Fruit fly (Drosophila melanogaster): ENCODE results near the gene Ge-1.

The Ge-1 gene

DNA sequence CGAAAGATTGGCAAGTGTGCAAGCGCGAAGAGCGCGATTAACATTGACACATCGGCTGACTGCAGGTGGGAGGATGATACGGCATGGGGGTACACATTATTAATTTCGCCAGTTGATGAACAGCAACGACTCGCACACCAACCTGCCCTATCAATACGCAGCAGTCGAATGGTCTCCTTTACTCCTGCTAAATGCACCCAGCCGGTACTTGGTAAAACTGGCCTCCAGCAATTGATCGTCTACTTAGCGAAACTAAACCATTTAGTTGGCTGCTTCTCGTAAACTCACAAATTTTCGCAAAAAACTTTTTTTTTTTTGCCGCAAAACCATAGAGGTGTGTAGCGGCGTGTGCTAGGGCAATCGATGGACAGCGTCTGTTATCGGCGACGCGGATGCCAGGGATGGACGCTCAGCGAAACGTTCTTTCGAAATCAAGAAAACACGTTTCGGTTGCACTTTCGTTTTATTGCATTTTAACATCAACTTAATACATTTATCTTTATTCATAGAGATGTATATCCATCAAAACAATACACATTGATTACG is at the start of gene Ge-1:
Ge-1 (minus strand) TSS at position 373 of the 546 bp plus-strand sequence.
- no peak for TF ChIP-seq fkh (GFP tag; optimal IDR thresholded peaks at IDR 0.05)
- no peak for TF ChIP-seq OdsH (GFP tag; optimal IDR thresholded peaks at IDR 0.05)
- TF ChIP-seq CG11902 (GFP tag; optimal IDR thresholded peaks at IDR 0.05): no peak
- no peak for TF ChIP-seq CG6854 (GFP tag; optimal IDR thresholded peaks at IDR 0.05)
- no peak for TF ChIP-seq CG1621 (tag; optimal IDR thresholded peaks at IDR 0.05)
- peak; percentile 9 for TF ChIP-seq CG3032 (tag; optimal IDR thresholded peaks at IDR 0.05)
- TF ChIP-seq esn (GFP tag; optimal IDR thresholded peaks at IDR 0.05): peak; percentile 16

DNA sequence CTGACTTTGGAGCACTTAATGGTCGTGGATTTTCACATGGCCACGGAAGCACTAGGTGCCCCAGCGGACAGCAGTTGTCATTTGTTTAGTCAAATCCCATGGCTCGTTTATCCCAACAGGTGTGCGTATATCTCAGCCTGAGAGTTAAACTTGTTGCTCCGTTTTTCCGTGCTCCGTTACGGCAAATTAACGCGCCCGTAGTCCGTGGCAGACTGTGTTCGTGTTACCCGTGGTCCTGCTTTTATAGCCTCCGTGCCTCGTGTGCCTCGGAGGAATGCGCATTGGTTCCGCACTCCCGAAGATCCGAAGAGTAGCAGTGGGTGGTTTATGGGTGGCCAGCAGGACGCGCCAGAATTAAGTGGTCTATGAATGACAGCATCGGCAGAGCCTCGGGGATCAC is 48.3 kb upstream of the Ge-1 start, which contains the start of gene Gyc32E:
Gyc32E (minus strand) TSS at position 133 of the 400 bp plus-strand sequence.
- TF ChIP-seq fkh (GFP tag; optimal IDR thresholded peaks at IDR 0.05): no peak
- no peak for TF ChIP-seq CG32006 (GFP tag; optimal IDR thresholded peaks at IDR 0.05)
- no peak for TF ChIP-seq fd59A (GFP tag; optimal IDR thresholded peaks at IDR 0.05)
- no peak for TF ChIP-seq CG3919 (GFP tag; optimal IDR thresholded peaks at IDR 0.05)
- TF ChIP-seq cyc (GFP tag; optimal IDR thresholded peaks at IDR 0.05): no peak
- TF ChIP-seq CG11294 (GFP tag; IDR thresholded peaks at IDR 0.05): no peak
- TF ChIP-seq Hr38 (GFP tag; optimal IDR thresholded peaks at IDR 0.05): no peak
- no peak for TF ChIP-seq CG16779 (tag; optimal IDR thresholded peaks at IDR 0.05)
- TF ChIP-seq acj6 (GFP tag; optimal IDR thresholded peaks at IDR 0.05): no peak
- TF ChIP-seq CG8319 (GFP tag; optimal IDR thresholded peaks at IDR 0.05): no peak
- no peak for TF ChIP-seq CG6854 (GFP tag; optimal IDR thresholded peaks at IDR 0.05)
- TF ChIP-seq Eip78C (GFP tag): no peak
- no peak for TF ChIP-seq CG6276 (GFP tag; optimal IDR thresholded peaks at IDR 0.05)

DNA sequence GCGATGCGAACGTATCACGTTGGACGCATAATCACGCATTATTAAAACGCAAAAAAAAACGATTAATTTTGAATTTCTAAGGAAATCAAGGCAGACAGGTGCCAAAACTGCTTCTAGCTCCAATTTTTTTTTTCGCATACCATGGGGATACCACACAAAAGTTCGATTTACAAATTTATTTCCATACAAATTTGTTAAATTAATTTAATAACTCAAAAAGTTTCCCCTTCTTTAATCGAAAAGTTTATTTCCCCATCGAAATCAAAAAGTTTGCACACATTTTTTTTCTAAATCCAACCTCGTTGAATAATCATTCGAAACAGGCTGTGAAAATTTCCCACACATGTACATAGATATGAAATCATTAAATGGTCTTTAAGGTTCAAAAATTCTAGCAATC is 44.6 kb upstream of the Ge-1 start, which contains the start of gene CG31867:
CG31867 (minus strand) TSS at position 101 of the 400 bp plus-strand sequence.
- no peak for TF ChIP-seq CG4318 (GFP tag; optimal IDR thresholded peaks at IDR 0.05)
- no peak for TF ChIP-seq CG10631 (GFP tag; optimal IDR thresholded peaks at IDR 0.05)
- no peak for TF ChIP-seq CG10669 (GFP tag; optimal IDR thresholded peaks at IDR 0.05)
- TF ChIP-seq Hr38 (GFP tag; optimal IDR thresholded peaks at IDR 0.05): no peak
- TF ChIP-seq Ets21C (GFP tag; optimal IDR thresholded peaks at IDR 0.05): no peak
- no peak for TF ChIP-seq vri (GFP tag; optimal IDR thresholded peaks at IDR 0.05)
- TF ChIP-seq CG8632 (GFP tag; optimal IDR thresholded peaks at IDR 0.05): no peak
- no peak for TF ChIP-seq esn (GFP tag; optimal IDR thresholded peaks at IDR 0.05)
- TF ChIP-seq CG8119 (GFP tag; IDR thresholded peaks at IDR 0.05): no peak
- no peak for TF ChIP-seq topi (GFP tag; optimal IDR thresholded peaks at IDR 0.05)
- TF ChIP-seq CG6276 (GFP tag; optimal IDR thresholded peaks at IDR 0.05): no peak
- no peak for TF ChIP-seq spab (GFP tag; optimal IDR thresholded peaks at IDR 0.05)
- no peak for TF ChIP-seq Sox102F (GFP tag; optimal IDR thresholded peaks at IDR 0.05)
- no peak for TF ChIP-seq achi (GFP tag; optimal IDR thresholded peaks at IDR 0.05)
- no peak for TF ChIP-seq eg (GFP tag; IDR thresholded peaks at IDR 0.05)
- no peak for TF ChIP-seq CG31627 (GFP tag; optimal IDR thresholded peaks at IDR 0.05)
- TF ChIP-seq CG6163 (GFP tag; IDR thresholded peaks at IDR 0.05): no peak
- no peak for TF ChIP-seq dsx (GFP tag; optimal IDR thresholded peaks at IDR 0.05; ENCODE audit: poor library complexity, severe bottlenecking)
- TF ChIP-seq CG15336 (GFP tag; IDR thresholded peaks at IDR 0.05): no peak

DNA sequence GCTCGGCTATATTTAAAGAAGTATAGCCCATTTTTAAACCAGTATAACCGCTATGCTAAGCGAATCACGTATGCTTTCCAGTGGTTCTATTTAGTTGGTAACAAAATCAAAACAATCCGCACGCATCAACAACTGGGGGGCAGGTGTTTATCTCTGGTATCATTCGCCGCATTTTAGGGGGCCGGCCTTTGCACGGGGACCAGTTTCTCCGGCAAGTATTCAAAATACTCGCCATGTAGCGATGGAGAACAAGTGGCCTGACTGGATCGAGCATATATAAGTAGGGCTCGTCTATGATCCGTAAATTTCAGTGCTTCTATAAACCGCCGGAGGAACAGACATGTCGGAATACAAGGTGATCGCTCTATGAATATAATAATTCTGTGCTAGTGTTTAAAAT is 35.4 kb upstream of the Ge-1 start, which contains the start of gene hgo:
hgo (plus strand) TSS at position 301 of the 400 bp plus-strand sequence.
- TF ChIP-seq achi (GFP tag; optimal IDR thresholded peaks at IDR 0.05) (no peak), Eip75B (GFP tag; optimal IDR thresholded peaks at IDR 0.05) (no peak), Ets96B (tag; optimal IDR thresholded peaks at IDR 0.05) (no peak), CG32006 (GFP tag; optimal IDR thresholded peaks at IDR 0.05) (no peak), cyc (GFP tag; optimal IDR thresholded peaks at IDR 0.05) (no peak), Hr38 (GFP tag; optimal IDR thresholded peaks at IDR 0.05) (no peak), CG31627 (GFP tag; optimal IDR thresholded peaks at IDR 0.05) (no peak), CG8319 (GFP tag; optimal IDR thresholded peaks at IDR 0.05) (no peak), CG8632 (GFP tag; optimal IDR thresholded peaks at IDR 0.05) (no peak)

All from whole organism, prepupa.